Fruit fly (Drosophila melanogaster) whole organism, embryonic: ENCODE measurements around the gene CG9107.

Experiments
- Ada2b ChIP-seq: fragments of 200-800 bp; sonication (Bioruptor generic); IDR thresholded peaks from 2 replicates; pipeline ENCODE4 v1.3.6; 2022; ENCODE audit warnings: missing biosample characterization, missing genetic modification characterization
- B-H2 ChIP-seq: fragments of 200-800 bp; sonication (Bioruptor generic); optimal IDR thresholded peaks from 2 replicates; lab custom pipeline; 2018; ENCODE audit warnings: missing biosample characterization, mild to moderate bottlenecking, missing genetic modification characterization
- C15 ChIP-seq: fragments of 200-800 bp; sonication (Bioruptor generic); IDR thresholded peaks from 3 replicates; pipeline ENCODE4 v1.3.6; 2022; ENCODE audit warnings: missing biosample characterization, missing genetic modification characterization
- CG10979 ChIP-seq: fragments of 200-800 bp; sonication (Bioruptor generic); optimal IDR thresholded peaks from 2 replicates; lab custom pipeline; 2018; ENCODE audit warnings: missing biosample characterization, mild to moderate bottlenecking, missing genetic modification characterization, moderate library complexity
- CG11456 ChIP-seq: fragments of 200-800 bp; sonication (Bioruptor generic); IDR thresholded peaks from 3 replicates; pipeline ENCODE4 v1.3.6; 2022; ENCODE audit warnings: missing biosample characterization, missing genetic modification characterization
- CG1233 ChIP-seq: fragments of 200-800 bp; sonication (Bioruptor generic); optimal IDR thresholded peaks from 4 replicates; lab custom pipeline; 2018; ENCODE audit warnings: missing biosample characterization, mild to moderate bottlenecking, missing genetic modification characterization
- CG12391 ChIP-seq: fragments of 200-800 bp; sonication (Bioruptor generic); optimal IDR thresholded peaks from 3 replicates; lab custom pipeline; 2018; ENCODE audit warnings: missing biosample characterization, mild to moderate bottlenecking, missing genetic modification characterization, moderate library complexity
- CG1603 ChIP-seq: fragments of 200-800 bp; sonication (Bioruptor generic); optimal IDR thresholded peaks from 2 replicates; lab custom pipeline; 2019; ENCODE audit warnings: missing biosample characterization, mild to moderate bottlenecking, missing genetic modification characterization, moderate library complexity
- CG17361 ChIP-seq: fragments of 200-800 bp; sonication (Bioruptor generic); IDR thresholded peaks from 3 replicates; pipeline ENCODE4 v1.3.6; 2022; ENCODE audit warnings: missing biosample characterization, missing genetic modification characterization
- CG17912 ChIP-seq: fragments of 200-800 bp; sonication (Bioruptor generic); optimal IDR thresholded peaks from 2 replicates; lab custom pipeline; 2018; ENCODE audit warnings: missing biosample characterization, mild to moderate bottlenecking, missing genetic modification characterization
- CG18011 ChIP-seq: fragments of 200-800 bp; sonication (Bioruptor generic); optimal IDR thresholded peaks from 2 replicates; lab custom pipeline; 2017; ENCODE audit warnings: missing biosample characterization, missing genetic modification characterization, mild to moderate bottlenecking, moderate library complexity, missing genotype
- CG2678 ChIP-seq: fragments of 200-800 bp; sonication (Bioruptor generic); optimal IDR thresholded peaks from 3 replicates; lab custom pipeline; 2019; ENCODE audit warnings: missing biosample characterization, mild to moderate bottlenecking, missing genetic modification characterization, moderate library complexity
- CG30403 ChIP-seq: fragments of 200-800 bp; sonication (Bioruptor generic); optimal IDR thresholded peaks from 3 replicates; lab custom pipeline; 2016; ENCODE audit warnings: missing biosample characterization, missing genetic modification characterization
- CG3065 ChIP-seq: fragments of 200-800 bp; sonication (Bioruptor generic); optimal IDR thresholded peaks from 2 replicates; lab custom pipeline; 2016; ENCODE audit warnings: missing biosample characterization, missing genetic modification characterization
- CG32532 ChIP-seq: fragments of 200-800 bp; sonication (Bioruptor generic); IDR thresholded peaks from 2 replicates; pipeline ENCODE4 v1.3.6; 2022; ENCODE audit warnings: missing biosample characterization, missing genetic modification characterization
- CG33557 ChIP-seq: fragments of 200-800 bp; sonication (Bioruptor generic); optimal IDR thresholded peaks from 2 replicates; lab custom pipeline; 2019; ENCODE audit warnings: missing biosample characterization, mild to moderate bottlenecking, missing genetic modification characterization, moderate library complexity
- CG4282 ChIP-seq: fragments of 200-800 bp; sonication (Bioruptor generic); optimal IDR thresholded peaks from 2 replicates; lab custom pipeline; 2016; ENCODE audit warnings: missing biosample characterization, missing genetic modification characterization
- CG4730 ChIP-seq: fragments of 200-800 bp; sonication (Bioruptor generic); IDR thresholded peaks from 2 replicates; pipeline ENCODE4 v1.3.6; 2022; ENCODE audit warnings: missing biosample characterization, missing genetic modification characterization
- CG5245 ChIP-seq: fragments of 200-800 bp; sonication (Bioruptor generic); optimal IDR thresholded peaks from 3 replicates; lab custom pipeline; 2016; ENCODE audit warnings: missing biosample characterization, missing genetic modification characterization
- CG6654 ChIP-seq: fragments of 200-800 bp; sonication (Bioruptor generic); optimal IDR thresholded peaks from 2 replicates; lab custom pipeline; 2017; ENCODE audit warnings: missing biosample characterization, mild to moderate bottlenecking, missing genetic modification characterization
- CG6683 ChIP-seq: fragments of 200-800 bp; sonication (Bioruptor generic); optimal IDR thresholded peaks from 2 replicates; lab custom pipeline; 2017; ENCODE audit warnings: missing biosample characterization, mild to moderate bottlenecking, missing genetic modification characterization, missing genetic modification reagents
- CG6765 ChIP-seq: fragments of 200-800 bp; sonication (Bioruptor generic); optimal IDR thresholded peaks from 3 replicates; lab custom pipeline; 2017; ENCODE audit warnings: missing biosample characterization, mild to moderate bottlenecking, missing genetic modification characterization
- CG7745 ChIP-seq: fragments of 200-800 bp; sonication (Bioruptor generic); optimal IDR thresholded peaks from 2 replicates; lab custom pipeline; 2018; ENCODE audit warnings: missing biosample characterization, mild to moderate bottlenecking, missing genetic modification characterization, moderate library complexity
- CG7786 ChIP-seq: fragments of 200-800 bp; sonication (Bioruptor generic); optimal IDR thresholded peaks from 2 replicates; lab custom pipeline; 2016; ENCODE audit warnings: missing biosample characterization, missing genetic modification characterization
- CG7987 ChIP-seq: fragments of 200-800 bp; sonication (Bioruptor generic); optimal IDR thresholded peaks from 2 replicates; lab custom pipeline; 2018; ENCODE audit warnings: missing biosample characterization, mild to moderate bottlenecking, missing genetic modification characterization, moderate library complexity
- Camta ChIP-seq: fragments of 200-800 bp; sonication (Bioruptor generic); optimal IDR thresholded peaks from 2 replicates; lab custom pipeline; 2016; ENCODE audit warnings: missing biosample characterization, missing genetic modification characterization
- H15 ChIP-seq: fragments of 200-800 bp; sonication (Bioruptor generic); IDR thresholded peaks from 3 replicates; pipeline ENCODE4 v1.3.6; 2022; ENCODE audit warnings: missing biosample characterization, missing genetic modification characterization
- HLH54F ChIP-seq: fragments of 200-800 bp; sonication (Bioruptor generic); optimal IDR thresholded peaks from 3 replicates; lab custom pipeline; 2016; ENCODE audit warnings: missing biosample characterization, missing genetic modification characterization
- Hmr ChIP-seq: fragments of 200-800 bp; sonication (Bioruptor generic); optimal IDR thresholded peaks from 3 replicates; lab custom pipeline; 2017; ENCODE audit warnings: mild to moderate bottlenecking, missing biosample characterization, missing genetic modification reagents, missing genetic modification characterization
- Hmx ChIP-seq: fragments of 200-800 bp; sonication (Bioruptor generic); optimal IDR thresholded peaks from 2 replicates; lab custom pipeline; 2016; ENCODE audit warnings: missing biosample characterization, missing genetic modification characterization
- MBD-R2 ChIP-seq: fragments of 200-800 bp; sonication (Bioruptor generic); IDR thresholded peaks from 2 replicates; pipeline ENCODE4 v1.3.6; 2022; ENCODE audit warnings: missing biosample characterization, missing genetic modification characterization
- MESR4 ChIP-seq: fragments of 200-800 bp; sonication (Bioruptor generic); optimal IDR thresholded peaks from 2 replicates; lab custom pipeline; 2018; ENCODE audit warnings: missing biosample characterization, mild to moderate bottlenecking, missing genetic modification characterization, moderate library complexity
- Mrtf ChIP-seq: fragments of 200-800 bp; sonication (Bioruptor generic); IDR thresholded peaks from 3 replicates; pipeline ENCODE4 v1.3.6; 2022; ENCODE audit warnings: missing biosample characterization, missing genetic modification characterization
- PHDP ChIP-seq: fragments of 200-800 bp; sonication (Bioruptor generic); optimal IDR thresholded peaks from 3 replicates; lab custom pipeline; 2018; ENCODE audit warnings: missing biosample characterization, mild to moderate bottlenecking, missing genetic modification characterization, moderate library complexity
- amos ChIP-seq: fragments of 200-800 bp; sonication (Bioruptor generic); IDR thresholded peaks from 2 replicates; pipeline ENCODE4 v1.3.6; 2022; ENCODE audit warnings: missing biosample characterization, missing genetic modification characterization; ENCODE audit not compliant: partially characterized antibody
- gsb ChIP-seq: fragments of 200-800 bp; sonication (Bioruptor generic); IDR thresholded peaks from 2 replicates; pipeline ENCODE4 v1.3.6; 2022; ENCODE audit warnings: missing biosample characterization, missing genetic modification characterization
- hkb ChIP-seq, 2 experiments: fragments of 200-800 bp in 1 of 2; fragments of >200 bp in 1 of 2; sonication (Bioruptor generic) in 1 of 2; IDR thresholded peaks in 1 of 2; optimal IDR thresholded peaks in 1 of 2; 2 replicates each; pipeline versions ENCODE4 v1.3.6 to Lab custom; 2017 to 2022; ENCODE audit warnings: missing biosample characterization in 1 of 2, missing genetic modification characterization in 1 of 2
- maf-S ChIP-seq: fragments of 200-800 bp; sonication (Bioruptor generic); optimal IDR thresholded peaks from 2 replicates; lab custom pipeline; 2016; ENCODE audit warnings: missing biosample characterization, missing genetic modification characterization
- nmo ChIP-seq: fragments of 200-800 bp; sonication (Bioruptor generic); optimal IDR thresholded peaks from 2 replicates; lab custom pipeline; 2018; ENCODE audit warnings: missing biosample characterization, mild to moderate bottlenecking, missing genetic modification characterization, moderate library complexity
- prd ChIP-seq, 3 experiments: fragments of >200 bp in 2 of 3; fragments of 200-800 bp in 1 of 3; sonication (Bioruptor generic) in 1 of 3; optimal IDR thresholded peaks in 2 of 3; IDR thresholded peaks in 1 of 3; 2 replicates in 2 of 3; 3 replicates in 1 of 3; pipeline versions ENCODE4 v1.3.6 to Lab custom; 2017 to 2022; ENCODE audit warnings: missing biosample characterization in 1 of 3, missing genetic modification characterization in 1 of 3
- pros ChIP-seq: fragments of 200-800 bp; sonication (Bioruptor generic); optimal IDR thresholded peaks from 3 replicates; lab custom pipeline; 2019; ENCODE audit warnings: missing biosample characterization, mild to moderate bottlenecking, missing genetic modification characterization, moderate library complexity
- rib ChIP-seq: fragments of 200-800 bp; sonication (Bioruptor generic); IDR thresholded peaks from 2 replicates; pipeline ENCODE4 v1.3.6; 2022; ENCODE audit warnings: missing biosample characterization, missing genetic modification characterization
- scrt ChIP-seq: fragments of 200-800 bp; sonication (Bioruptor generic); optimal IDR thresholded peaks from 2 replicates; lab custom pipeline; 2018; ENCODE audit warnings: missing biosample characterization, mild to moderate bottlenecking, missing genetic modification characterization, moderate library complexity
- stwl ChIP-seq: fragments of 200-800 bp; sonication (Bioruptor generic); optimal IDR thresholded peaks from 3 replicates; lab custom pipeline; 2018; ENCODE audit warnings: missing biosample characterization, mild to moderate bottlenecking, missing genetic modification characterization, moderate library complexity
- sug ChIP-seq: fragments of 200-800 bp; optimal IDR thresholded peaks from 2 replicates; lab custom pipeline; 2019; ENCODE audit warnings: missing biosample characterization, mild to moderate bottlenecking, missing genetic modification characterization, moderate library complexity
- tll ChIP-seq, 2 experiments: fragments of 200-800 bp in 1 of 2; fragments of >200 bp in 1 of 2; sonication (Bioruptor generic) in 1 of 2; optimal IDR thresholded peaks; 2 replicates each; lab custom pipeline; 2017 to 2019; ENCODE audit warnings: missing biosample characterization in 2 of 2, missing genetic modification characterization in 2 of 2, mild to moderate bottlenecking in 1 of 2, moderate library complexity in 1 of 2
- wor ChIP-seq: fragments of 200-800 bp; sonication (Bioruptor generic); IDR thresholded peaks from 2 replicates; pipeline ENCODE4 v1.3.6; 2022; ENCODE audit warnings: missing biosample characterization, missing genetic modification characterization
- zen2 ChIP-seq: fragments of 200-800 bp; sonication (Bioruptor generic); IDR thresholded peaks from 3 replicates; pipeline ENCODE4 v1.3.6; 2022; ENCODE audit warnings: missing biosample characterization, missing genetic modification characterization; ENCODE audit not compliant: partially characterized antibody

The CG9107 gene

DNA sequence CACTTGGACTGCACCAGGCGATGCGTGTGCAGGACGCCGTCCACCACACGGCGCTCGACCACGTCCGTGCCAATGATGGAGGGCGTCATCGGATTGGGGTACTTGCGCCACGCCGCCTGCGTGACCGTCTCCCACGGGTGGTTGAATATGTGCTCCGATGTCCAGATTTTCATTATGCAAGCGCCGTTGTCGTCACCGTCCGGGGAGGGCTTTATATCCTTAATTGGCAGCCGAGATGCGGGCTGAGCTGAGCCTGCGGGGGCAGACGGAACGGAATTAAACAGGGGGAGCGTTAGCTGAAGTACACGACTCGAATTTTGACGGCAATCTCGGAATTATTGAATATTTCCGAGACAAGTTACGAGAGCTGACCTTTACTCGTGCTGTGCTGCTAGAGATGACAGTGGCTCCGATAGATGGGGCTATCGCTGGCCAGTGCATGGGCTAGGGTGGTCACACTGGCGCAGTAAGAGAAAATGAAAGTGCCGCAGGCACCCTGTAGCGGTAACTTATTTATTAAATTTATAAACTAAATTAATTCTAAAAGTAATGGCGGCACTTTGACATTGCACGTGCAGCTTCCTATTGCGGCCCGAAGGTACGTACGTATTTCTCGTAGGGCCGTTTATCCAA lies 23.3 kb upstream of the CG9107 start, which contains the start of gene IPIP (continued):
- TF ChIP-seq CG17912 (GFP tag; lab: Kevin White, UChicago) (no peak), maf-S (GFP tag; lab: Kevin White, UChicago) (no peak), CG33557 (GFP tag; lab: Kevin White, UChicago) (no peak), stwl (tag; lab: Kevin White, UChicago) (peak; percentile 79), scrt (no peak), CG2678 (tag; lab: Kevin White, UChicago) (peak; percentile 12), CG18011 (GFP tag; lab: Kevin White, UChicago) (no peak), CG6765 (GFP tag; lab: Kevin White, UChicago) (no peak), Hmr (GFP tag; lab: Kevin White, UChicago) (peak; percentile 31), pros (GFP tag; lab: Kevin White, UChicago) (no peak), Ada2b (GFP tag; lab: Robert Waterston, UW) (no peak), CG4730 (no peak), CG4282 (GFP tag; lab: Kevin White, UChicago) (no peak), wor (GFP tag; lab: Robert Waterston, UW) (no peak), CG11456 (peak; percentile 75), CG7745 (tag; lab: Kevin White, UChicago) (no peak), nmo (GFP tag; lab: Kevin White, UChicago) (peak; percentile 37), amos (GFP tag; lab: Robert Waterston, UW) (peak; percentile 94), CG10979 (tag; lab: Kevin White, UChicago) (peak; percentile 0), CG32532 (GFP tag; lab: Robert Waterston, UW) (peak; percentile 67), Camta (GFP tag; lab: Kevin White, UChicago) (no peak), C15 (no peak), CG7786 (GFP tag; lab: Kevin White, UChicago) (no peak), gsb (GFP tag; lab: Robert Waterston, UW) (no peak), MESR4 (GFP tag; lab: Kevin White, UChicago) (peak; percentile 91), CG3065 (GFP tag; lab: Kevin White, UChicago) (no peak), PHDP (tag; lab: Kevin White, UChicago) (no peak), hkb (optimal IDR thresholded peaks at IDR 0.05; lab: Kevin White, UChicago) (no peak), hkb (GFP tag; IDR thresholded peaks at IDR 0.05; lab: Robert Waterston, UW) (peak; percentile 34; the same call in 1 of the 2 replicates), HLH54F (GFP tag; lab: Kevin White, UChicago) (peak; percentile 34), MBD-R2 (GFP tag; lab: Robert Waterston, UW) (peak; percentile 93), CG12391 (peak; percentile 12), zen2 (GFP tag; lab: Robert Waterston, UW) (peak; percentile 54; the same call in 1 of the 3 replicates), Hmx (GFP tag; lab: Kevin White, UChicago) (no peak), CG6654 (no peak), CG1603 (tag; lab: Kevin White, UChicago) (peak; percentile 66), CG30403 (GFP tag; lab: Kevin White, UChicago) (peak; percentile 26), CG6683 (GFP tag; lab: Kevin White, UChicago) (no peak), prd (optimal IDR thresholded peaks at IDR 0.05; lab: Kevin White, UChicago) (no peak), prd (GFP tag; IDR thresholded peaks at IDR 0.05; lab: Robert Waterston, UW) (peak; percentile 44; the same call in 1 of the 3 replicates), H15 (peak; percentile 51; the same call in 1 of the 3 replicates), rib (GFP tag; lab: Robert Waterston, UW) (no peak), Mrtf (GFP tag; lab: Robert Waterston, UW) (peak; percentile 22; the same call in 1 of the 3 replicates), CG1233 (GFP tag; lab: Kevin White, UChicago) (peak; percentile 53), B-H2 (peak; percentile 69), CG5245 (GFP tag; lab: Kevin White, UChicago) (no peak), tll (GFP tag; optimal IDR thresholded peaks at IDR 0.05; lab: Kevin White, UChicago) (no peak), CG7987 (GFP tag; lab: Kevin White, UChicago) (peak; percentile 54), sug (tag; lab: Kevin White, UChicago) (peak; percentile 53), CG17361 (GFP tag; lab: Robert Waterston, UW) (no peak)
